Worm (Caenorhabditis elegans): ENCODE results near the gene pals-37.

Gene pals-37

DNA sequence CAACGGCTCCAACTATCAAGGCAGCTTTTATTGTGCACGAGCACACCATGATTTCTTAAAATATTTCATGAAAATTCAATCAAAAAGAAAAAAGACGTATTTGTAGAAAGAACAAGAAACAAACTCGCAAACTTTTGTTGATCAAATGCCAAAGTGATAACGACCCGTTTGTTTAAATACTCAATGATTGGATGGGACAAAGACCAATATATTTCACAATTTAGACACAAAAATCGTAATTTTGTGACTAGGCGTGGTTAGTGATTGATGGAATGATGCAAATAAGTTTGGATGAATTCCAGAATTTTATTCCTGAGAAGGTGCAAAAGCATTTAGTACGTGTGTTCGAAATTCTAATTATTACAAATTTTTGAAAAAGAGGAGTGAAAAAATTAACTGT lies 25.7 kb downstream of the pals-37 start, which contains the start of gene cdr-2:
cdr-2 (minus strand) TSS at position 54 of the 400 bp plus-strand sequence.
- TF ChIP-seq elt-3 (tag; optimal IDR thresholded peaks at IDR 0.05) (no peak), sptf-1 (tag; optimal IDR thresholded peaks at IDR 0.05) (no peak), nhr-2 (tag; optimal IDR thresholded peaks at IDR 0.05) (no peak), snpc-4 (tag; optimal IDR thresholded peaks at IDR 0.05) (no peak), pha-4 (tag; optimal IDR thresholded peaks at IDR 0.05) (no peak), zip-8 (tag; optimal IDR thresholded peaks at IDR 0.05) (no peak), ceh-43 (GFP tag; optimal IDR thresholded peaks at IDR 0.05) (no peak)

DNA sequence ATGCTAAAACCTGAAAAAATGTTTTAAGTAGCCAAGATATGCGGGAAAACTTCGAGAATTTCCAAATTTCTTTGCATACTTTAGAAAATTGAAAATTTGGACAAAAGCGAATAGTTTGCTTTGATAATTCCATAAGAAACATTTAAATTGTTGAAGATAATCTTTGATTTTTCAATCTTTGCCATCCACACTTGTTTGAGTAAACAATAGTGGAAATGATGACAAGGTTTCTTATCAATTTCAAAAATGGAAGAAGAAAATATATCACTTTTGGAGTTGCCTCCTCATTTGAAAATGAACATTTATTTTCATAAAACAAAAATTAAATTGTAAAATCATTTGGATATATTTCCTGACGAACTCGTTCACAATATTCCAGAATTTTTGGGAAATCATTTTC lies 27.0 kb downstream of the pals-37 start:
- TF ChIP-seq ceh-43 (GFP tag; optimal IDR thresholded peaks at IDR 0.05) (no peak), sem-2 (GFP tag; optimal IDR thresholded peaks at IDR 0.05) (no peak), nhr-76 (tag; optimal IDR thresholded peaks at IDR 0.05) (no peak), ceh-83 (GFP tag; optimal IDR thresholded peaks at IDR 0.05) (no peak), mep-1 (tag; optimal IDR thresholded peaks at IDR 0.05) (no peak), unc-39 (tag; optimal IDR thresholded peaks at IDR 0.05) (no peak)

DNA sequence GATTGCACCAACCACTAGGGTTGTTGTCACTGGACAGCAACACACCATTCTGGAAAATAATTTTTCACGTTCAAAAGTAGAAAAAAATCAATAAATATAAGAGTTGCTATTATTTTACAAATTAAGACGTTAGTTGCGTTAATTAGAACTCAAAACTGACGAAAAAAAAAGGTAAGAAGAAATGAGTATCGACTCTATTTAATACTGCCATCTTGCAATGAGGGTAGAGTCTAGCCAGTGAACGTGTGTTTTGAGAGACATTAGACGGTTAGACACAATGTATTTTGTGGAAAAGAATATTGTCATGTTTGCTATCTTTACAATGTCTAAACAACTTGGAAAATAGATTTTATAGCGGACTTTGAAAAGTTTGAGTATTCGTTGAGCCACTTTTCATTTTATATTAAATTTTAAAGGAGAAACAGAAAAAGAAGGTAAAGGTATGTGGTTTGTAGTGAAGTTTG lies 27.6 kb downstream of the pals-37 start, which contains the start of gene cdr-6:
cdr-6 (minus strand) TSS at position 51 of the 464 bp plus-strand sequence.
- peak; percentile 22 for TF ChIP-seq ces-1 (GFP tag; optimal IDR thresholded peaks at IDR 0.05)
- TF ChIP-seq sptf-1 (tag; optimal IDR thresholded peaks at IDR 0.05), result no peak
- TF ChIP-seq ceh-39 (tag; optimal IDR thresholded peaks at IDR 0.05), result no peak

DNA sequence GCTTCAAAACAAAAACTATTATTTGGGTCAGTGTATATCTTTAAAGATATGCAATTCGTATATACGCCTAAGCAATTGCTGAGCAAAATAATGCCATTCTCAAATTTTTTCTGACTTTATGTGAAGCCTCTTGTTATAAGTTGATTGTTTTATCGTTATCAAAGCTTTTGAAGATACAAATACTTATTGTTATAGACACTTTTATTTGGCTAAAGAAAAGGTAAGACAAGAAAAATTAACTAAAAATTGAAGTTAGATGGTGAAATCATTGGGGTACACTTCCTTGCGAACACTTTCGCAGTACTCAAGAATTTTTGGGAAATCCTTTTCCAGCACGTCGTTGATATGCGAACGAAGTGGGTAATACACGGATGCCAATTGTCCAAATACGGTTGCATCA lies 29.0 kb downstream of the pals-37 start:
- TF ChIP-seq nhr-2 (tag; optimal IDR thresholded peaks at IDR 0.05) (no peak), mls-2 (tag; optimal IDR thresholded peaks at IDR 0.05) (no peak), ztf-11 (tag; optimal IDR thresholded peaks at IDR 0.05) (no peak), nhr-12 (tag; optimal IDR thresholded peaks at IDR 0.05) (no peak), ceh-39 (tag; optimal IDR thresholded peaks at IDR 0.05) (no peak), zip-8 (tag; optimal IDR thresholded peaks at IDR 0.05) (no peak), flh-1 (GFP tag; optimal IDR thresholded peaks at IDR 0.05) (no peak), elt-1 (tag; optimal IDR thresholded peaks at IDR 0.05; ENCODE audit: borderline replicate concordance, insufficient read depth) (no peak), ceh-83 (GFP tag; optimal IDR thresholded peaks at IDR 0.05) (no peak), lsy-2 (tag; optimal IDR thresholded peaks at IDR 0.05) (no peak), sptf-1 (tag; optimal IDR thresholded peaks at IDR 0.05) (no peak), pha-4 (tag; optimal IDR thresholded peaks at IDR 0.05) (no peak), blmp-1 (tag; optimal IDR thresholded peaks at IDR 0.05) (no peak), nhr-76 (tag; optimal IDR thresholded peaks at IDR 0.05) (no peak), nhr-237 (tag; optimal IDR thresholded peaks at IDR 0.05) (no peak)

DNA sequence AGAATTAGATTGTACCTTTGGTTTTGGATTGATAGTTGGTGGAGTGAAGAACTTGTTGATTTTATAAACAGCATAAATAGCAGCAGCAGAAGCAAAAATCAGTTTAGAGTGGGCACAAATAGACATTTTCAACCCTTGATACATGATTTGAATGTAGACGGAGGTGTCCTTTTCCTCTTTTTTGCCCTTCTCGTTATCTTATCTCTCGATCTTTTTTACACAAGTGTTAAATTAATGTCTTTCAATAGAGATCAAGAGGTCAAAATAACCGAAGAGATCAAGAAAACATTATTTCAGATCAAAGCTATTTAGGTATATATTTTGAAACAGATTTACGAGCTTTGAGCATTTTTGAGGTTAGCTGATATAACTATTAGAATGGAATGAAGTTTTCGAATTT lies 29.4 kb downstream of the pals-37 start, which contains the start of gene cdr-7:
cdr-7 (minus strand) TSS at position 205 of the 400 bp plus-strand sequence.
- no peak for TF ChIP-seq nhr-237 (tag; optimal IDR thresholded peaks at IDR 0.05)
- no peak for TF ChIP-seq drap-1 (GFP tag; optimal IDR thresholded peaks at IDR 0.05)
- TF ChIP-seq elt-1 (tag; optimal IDR thresholded peaks at IDR 0.05; ENCODE audit: borderline replicate concordance, insufficient read depth), result peak; percentile 12
- TF ChIP-seq ces-1 (GFP tag; optimal IDR thresholded peaks at IDR 0.05), result no peak

DNA sequence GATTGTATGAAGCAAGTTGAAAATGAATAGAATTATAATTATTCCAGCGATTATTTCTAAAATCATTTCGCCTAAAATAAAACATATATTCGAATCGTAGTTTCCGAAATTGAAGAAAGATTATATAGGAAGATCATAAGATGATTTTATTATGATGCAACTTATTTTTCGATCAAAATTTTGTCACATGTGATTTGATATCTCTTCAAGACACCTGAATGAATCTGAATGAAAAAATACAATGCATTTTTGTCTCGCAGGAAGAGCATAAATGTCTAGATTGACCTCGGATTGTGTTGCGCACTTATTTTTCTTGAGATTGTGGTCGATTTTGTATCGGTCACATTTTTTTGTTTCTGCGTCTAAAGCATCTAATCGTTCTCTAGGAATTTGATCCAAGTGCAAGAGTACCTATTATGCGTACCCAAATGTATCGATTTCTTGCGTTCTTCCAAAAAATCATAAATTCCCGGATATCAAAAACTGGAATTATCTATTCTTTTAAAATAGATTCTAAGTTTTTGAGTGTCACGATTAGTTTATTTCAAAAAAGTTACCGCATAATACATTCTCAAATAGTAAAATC lies 30.8 kb downstream of the pals-37 start, which contains the start of gene hrg-2:
hrg-2 (minus strand) TSS at position 98 of the 586 bp plus-strand sequence.
- no peak for TF ChIP-seq nhr-12 (tag; optimal IDR thresholded peaks at IDR 0.05)
- TF ChIP-seq ceh-39 (tag; optimal IDR thresholded peaks at IDR 0.05), result no peak
- no peak for TF ChIP-seq M03D4.4 (tag; optimal IDR thresholded peaks at IDR 0.05)
- no peak for TF ChIP-seq nhr-76 (tag; optimal IDR thresholded peaks at IDR 0.05)
- no peak for TF ChIP-seq ceh-43 (GFP tag; optimal IDR thresholded peaks at IDR 0.05)
- no peak for TF ChIP-seq ham-2 (GFP tag; optimal IDR thresholded peaks at IDR 0.05)
- TF ChIP-seq unc-39 (tag; optimal IDR thresholded peaks at IDR 0.05), result no peak

DNA sequence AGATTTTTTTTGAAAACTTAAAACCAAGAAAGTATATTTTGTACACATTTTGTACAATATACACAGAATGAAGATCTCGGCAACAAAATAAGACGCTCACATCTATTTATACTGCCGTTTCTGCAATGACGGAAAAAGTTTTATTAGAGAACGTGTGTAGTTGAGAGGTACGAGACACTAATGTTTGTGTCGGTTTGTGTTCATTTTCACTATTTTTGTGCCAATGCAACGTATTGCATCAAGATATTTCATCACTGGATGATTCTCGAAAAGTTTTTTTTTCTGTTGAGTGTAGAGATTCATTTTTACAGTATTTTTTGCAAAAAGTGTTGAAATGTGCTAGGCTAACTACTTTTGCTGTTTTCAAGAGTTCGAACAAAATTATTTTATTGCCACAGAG lies 32.3 kb downstream of the pals-37 start:
- no peak for TF ChIP-seq ceh-43 (GFP tag; optimal IDR thresholded peaks at IDR 0.05)
- no peak for TF ChIP-seq unc-62 (GFP tag; optimal IDR thresholded peaks at IDR 0.05)
- TF ChIP-seq tbx-8 (GFP tag; optimal IDR thresholded peaks at IDR 0.05), result no peak
- no peak for TF ChIP-seq mep-1 (tag; optimal IDR thresholded peaks at IDR 0.05)
- no peak for TF ChIP-seq lin-13 (tag; optimal IDR thresholded peaks at IDR 0.05)
- no peak for TF ChIP-seq ham-2 (GFP tag; optimal IDR thresholded peaks at IDR 0.05)
- no peak for TF ChIP-seq hlh-1 (tag; optimal IDR thresholded peaks at IDR 0.05)
- no peak for TF ChIP-seq cnd-1 (tag; optimal IDR thresholded peaks at IDR 0.05)
- no peak for TF ChIP-seq nhr-237 (tag; optimal IDR thresholded peaks at IDR 0.05)
- TF ChIP-seq bed-3 (GFP tag; optimal IDR thresholded peaks at IDR 0.05), result no peak
- TF ChIP-seq nhr-28 (tag; optimal IDR thresholded peaks at IDR 0.05), result no peak
- TF ChIP-seq sptf-1 (tag; optimal IDR thresholded peaks at IDR 0.05), result no peak
- no peak for TF ChIP-seq pha-4 (tag; optimal IDR thresholded peaks at IDR 0.05)
- no peak for TF ChIP-seq unc-39 (tag; optimal IDR thresholded peaks at IDR 0.05)
- no peak for TF ChIP-seq mab-5 (tag; optimal IDR thresholded peaks at IDR 0.05)
- TF ChIP-seq nhr-2 (tag; optimal IDR thresholded peaks at IDR 0.05), result no peak
- TF ChIP-seq mls-2 (tag; optimal IDR thresholded peaks at IDR 0.05), result no peak

Data from whole organism, mixed stage, embryonic.